Fruit fly (Drosophila melanogaster) whole organism, wandering third instar larva: ENCODE data around the gene CG6729.

Experiments
- br ChIP-seq: fragments of 200-800 bp; sonication (Bioruptor generic); optimal IDR thresholded peaks from 2 replicates; lab custom pipeline; 2016; ENCODE audit warnings: missing biosample characterization, missing genetic modification characterization
- psq ChIP-seq: fragments of 200-800 bp; sonication (Bioruptor generic); optimal IDR thresholded peaks from 3 replicates; lab custom pipeline; 2017; ENCODE audit warnings: missing biosample characterization, mild to moderate bottlenecking, missing genetic modification characterization, moderate library complexity

DNA sequence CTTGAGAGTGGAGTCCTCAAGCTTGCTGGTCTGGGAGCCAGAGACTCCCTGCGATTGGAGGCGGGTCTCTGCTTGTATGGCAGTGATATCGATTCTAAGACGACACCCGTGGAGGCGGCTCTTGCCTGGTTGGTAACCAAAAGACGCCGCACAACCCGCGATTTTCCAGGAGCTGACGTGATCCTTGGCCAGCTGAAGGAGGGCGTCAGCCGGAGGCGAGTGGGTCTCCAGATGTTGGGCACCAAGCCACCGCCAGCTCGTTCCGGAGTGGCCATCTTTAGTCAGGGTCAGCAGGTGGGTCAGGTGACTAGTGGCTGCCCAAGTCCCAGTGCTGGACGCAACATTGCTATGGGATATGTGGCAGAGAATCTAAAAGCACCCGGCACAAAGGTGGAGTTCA lies 39.3 kb downstream of the CG6729 start:
- TF ChIP-seq psq (GFP tag; lab: Kevin White, UChicago) (no peak), br (GFP tag; lab: Kevin White, UChicago) (no peak)
